Fruit fly (Drosophila melanogaster) whole organism, embryonic: ENCODE measurements around the gene CG3224.

ENCODE experiments used
- Awh ChIP-seq: fragments of 200-800 bp; sonication (Bioruptor generic); IDR thresholded peaks from 2 replicates; pipeline ENCODE4, ENCODE4 v1.3.6; 2022; ENCODE audit warnings: missing biosample characterization, missing genetic modification characterization
- B-H1 ChIP-seq: fragments of 200-800 bp; sonication (Bioruptor generic); IDR thresholded peaks from 3 replicates; pipeline ENCODE4 v1.3.6; 2022; ENCODE audit warnings: missing biosample characterization, missing genetic modification characterization
- Bteb2 ChIP-seq: fragments of 200-800 bp; sonication (Bioruptor generic); optimal IDR thresholded peaks from 2 replicates; lab custom pipeline; 2016; ENCODE audit warnings: missing biosample characterization, missing genetic modification characterization
- CG10209 ChIP-seq: fragments of 200-800 bp; sonication (Bioruptor generic); optimal IDR thresholded peaks from 3 replicates; lab custom pipeline; 2017; ENCODE audit warnings: missing biosample characterization, mild to moderate bottlenecking, missing genetic modification characterization, missing genetic modification reagents
- CG10979 ChIP-seq: fragments of 200-800 bp; sonication (Bioruptor generic); optimal IDR thresholded peaks from 2 replicates; lab custom pipeline; 2018; ENCODE audit warnings: missing biosample characterization, mild to moderate bottlenecking, missing genetic modification characterization, moderate library complexity
- CG11093 ChIP-seq: fragments of 200-800 bp; sonication (Bioruptor generic); IDR thresholded peaks from 3 replicates; pipeline ENCODE4 v1.3.6; 2022; ENCODE audit warnings: missing biosample characterization, missing genetic modification characterization
- CG11696 ChIP-seq: fragments of 200-800 bp; sonication (Bioruptor generic); IDR thresholded peaks from 2 replicates; pipeline ENCODE4 v1.3.6; 2022; ENCODE audit warnings: missing biosample characterization, missing genetic modification characterization
- CG13123 ChIP-seq: fragments of 200-800 bp; sonication (Bioruptor generic); optimal IDR thresholded peaks from 2 replicates; lab custom pipeline; 2016; ENCODE audit warnings: missing biosample characterization, missing genetic modification characterization
- CG15269 ChIP-seq: fragments of 200-800 bp; sonication (Bioruptor generic); optimal IDR thresholded peaks from 2 replicates; lab custom pipeline; 2018; ENCODE audit warnings: missing biosample characterization, mild to moderate bottlenecking, missing genetic modification characterization, moderate library complexity
- CG15514 ChIP-seq: fragments of 200-800 bp; sonication (Bioruptor generic); optimal IDR thresholded peaks from 3 replicates; lab custom pipeline; 2017; ENCODE audit warnings: missing biosample characterization, missing genetic modification characterization, mild to moderate bottlenecking, moderate library complexity, missing genetic modification reagents
- CG17186 ChIP-seq: fragments of 200-800 bp; sonication (Bioruptor generic); optimal IDR thresholded peaks from 3 replicates; lab custom pipeline; 2017; ENCODE audit warnings: missing biosample characterization, missing genetic modification reagents, missing genetic modification characterization
- CG3163 ChIP-seq: fragments of 200-800 bp; sonication (Bioruptor generic); optimal IDR thresholded peaks from 3 replicates; lab custom pipeline; 2016; ENCODE audit warnings: missing biosample characterization, missing genetic modification characterization
- CG32532 ChIP-seq: fragments of 200-800 bp; sonication (Bioruptor generic); IDR thresholded peaks from 2 replicates; pipeline ENCODE4 v1.3.6; 2022; ENCODE audit warnings: missing biosample characterization, missing genetic modification characterization
- CG3281 ChIP-seq: fragments of 200-800 bp; sonication (Bioruptor generic); optimal IDR thresholded peaks from 3 replicates; lab custom pipeline; 2017; ENCODE audit warnings: missing biosample characterization, mild to moderate bottlenecking, missing genetic modification characterization
- CG3407 ChIP-seq: fragments of 200-800 bp; sonication (Bioruptor generic); optimal IDR thresholded peaks from 2 replicates; lab custom pipeline; 2018; ENCODE audit warnings: missing biosample characterization, mild to moderate bottlenecking, missing genetic modification characterization
- CG4360 ChIP-seq: fragments of 200-800 bp; sonication (Bioruptor generic); IDR thresholded peaks from 2 replicates; pipeline ENCODE4 v1.3.6; 2022; ENCODE audit warnings: missing biosample characterization, missing genetic modification characterization
- CG4424 ChIP-seq: fragments of 200-800 bp; sonication (Bioruptor generic); optimal IDR thresholded peaks from 3 replicates; lab custom pipeline; 2016; ENCODE audit warnings: missing biosample characterization, missing genetic modification characterization
- CG7786 ChIP-seq: fragments of 200-800 bp; sonication (Bioruptor generic); optimal IDR thresholded peaks from 2 replicates; lab custom pipeline; 2016; ENCODE audit warnings: missing biosample characterization, missing genetic modification characterization
- CG7963 ChIP-seq: fragments of 200-800 bp; sonication (Bioruptor generic); IDR thresholded peaks from 3 replicates; pipeline ENCODE4 v1.3.6; 2022; ENCODE audit warnings: missing biosample characterization, missing genetic modification characterization; ENCODE audit not compliant: partially characterized antibody
- CG8281 ChIP-seq: fragments of 200-800 bp; sonication (Bioruptor generic); optimal IDR thresholded peaks from 2 replicates; lab custom pipeline; 2018; ENCODE audit warnings: missing biosample characterization, mild to moderate bottlenecking, missing genetic modification characterization, moderate library complexity
- Drgx ChIP-seq: fragments of 200-800 bp; sonication (Bioruptor generic); IDR thresholded peaks from 2 replicates; pipeline ENCODE4 v1.3.6; 2022; ENCODE audit warnings: missing biosample characterization, missing genetic modification characterization
- Eip74EF ChIP-seq, 2 experiments: fragments of 200-800 bp in 1 of 2; fragments of >200 bp in 1 of 2; sonication (Bioruptor generic) in 1 of 2; optimal IDR thresholded peaks; 2 replicates each; lab custom pipeline; 2017 to 2019; ENCODE audit warnings: missing biosample characterization in 2 of 2, missing genetic modification characterization in 2 of 2, mild to moderate bottlenecking in 1 of 2, moderate library complexity in 1 of 2
- Hey ChIP-seq: fragments of 200-800 bp; sonication (Bioruptor generic); optimal IDR thresholded peaks from 3 replicates; lab custom pipeline; 2018; ENCODE audit warnings: missing biosample characterization, mild to moderate bottlenecking, missing genetic modification characterization
- Hr78 ChIP-seq, 2 experiments: fragments of 200-800 bp in 1 of 2; fragments of >200 bp in 1 of 2; sonication (Bioruptor generic) in 1 of 2; optimal IDR thresholded peaks; 2 replicates each; lab custom pipeline; 2017 to 2019; ENCODE audit warnings: missing biosample characterization in 2 of 2, missing genetic modification characterization in 2 of 2, mild to moderate bottlenecking in 1 of 2, moderate library complexity in 1 of 2
- Hsf ChIP-seq: fragments of 200-800 bp; sonication (Bioruptor generic); optimal IDR thresholded peaks from 3 replicates; lab custom pipeline; 2016; ENCODE audit warnings: missing biosample characterization, missing genetic modification characterization
- Ptx1 ChIP-seq: fragments of 200-800 bp; sonication (Bioruptor generic); IDR thresholded peaks from 2 replicates; pipeline ENCODE4 v1.3.6; 2022; ENCODE audit warnings: missing biosample characterization, missing genetic modification characterization
- Rfx ChIP-seq: fragments of 200-800 bp; sonication (Bioruptor generic); IDR thresholded peaks from 2 replicates; pipeline ENCODE4 v1.3.6; 2022; ENCODE audit warnings: missing biosample characterization, missing genetic modification characterization
- Sox100B ChIP-seq: fragments of 200-800 bp; sonication (Bioruptor generic); optimal IDR thresholded peaks from 3 replicates; lab custom pipeline; 2018; ENCODE audit warnings: missing biosample characterization, mild to moderate bottlenecking, missing genetic modification characterization
- Xbp1 ChIP-seq: fragments of 200-800 bp; sonication (Bioruptor generic); optimal IDR thresholded peaks from 3 replicates; lab custom pipeline; 2016; ENCODE audit warnings: missing biosample characterization, mild to moderate bottlenecking, missing genetic modification characterization
- ab ChIP-seq: fragments of 200-800 bp; sonication (Bioruptor generic); optimal IDR thresholded peaks from 2 replicates; lab custom pipeline; 2016; ENCODE audit warnings: missing biosample characterization, missing genetic modification characterization
- chn ChIP-seq: fragments of 200-800 bp; sonication (Bioruptor generic); optimal IDR thresholded peaks from 2 replicates; lab custom pipeline; 2016; ENCODE audit warnings: missing biosample characterization, missing genetic modification characterization
- corto ChIP-seq: fragments of 200-800 bp; sonication (Bioruptor generic); optimal IDR thresholded peaks from 2 replicates; lab custom pipeline; 2016; ENCODE audit warnings: missing biosample characterization, mild to moderate bottlenecking, missing genetic modification characterization, moderate library complexity
- cwo ChIP-seq: fragments of 200-800 bp; sonication (Bioruptor generic); optimal IDR thresholded peaks from 3 replicates; lab custom pipeline; 2017; ENCODE audit warnings: missing biosample characterization, missing genetic modification characterization, mild to moderate bottlenecking, moderate library complexity, missing genetic modification reagents
- dm ChIP-seq: fragments of 200-800 bp; sonication (Bioruptor generic); optimal IDR thresholded peaks from 3 replicates; lab custom pipeline; 2016; ENCODE audit warnings: missing biosample characterization, missing genetic modification characterization
- gce ChIP-seq: fragments of 200-800 bp; sonication (Bioruptor generic); IDR thresholded peaks from 3 replicates; pipeline ENCODE4 v1.3.6; 2022; ENCODE audit warnings: missing biosample characterization, missing genetic modification characterization
- gcm2 ChIP-seq: fragments of 200-800 bp; sonication (Bioruptor generic); optimal IDR thresholded peaks from 2 replicates; lab custom pipeline; 2016; ENCODE audit warnings: missing biosample characterization, missing genetic modification characterization
- gsb ChIP-seq: fragments of 200-800 bp; sonication (Bioruptor generic); IDR thresholded peaks from 2 replicates; pipeline ENCODE4 v1.3.6; 2022; ENCODE audit warnings: missing biosample characterization, missing genetic modification characterization
- hbn ChIP-seq: fragments of 200-800 bp; sonication (Bioruptor generic); IDR thresholded peaks from 2 replicates; pipeline ENCODE4 v1.3.6; 2022; ENCODE audit warnings: missing biosample characterization, missing genetic modification characterization; ENCODE audit not compliant: partially characterized antibody
- ken ChIP-seq: fragments of 200-800 bp; sonication (Bioruptor generic); IDR thresholded peaks from 3 replicates; pipeline ENCODE4 v1.3.6; 2022; ENCODE audit warnings: missing biosample characterization, missing genetic modification characterization
- lab ChIP-seq: fragments of 200-800 bp; sonication (Bioruptor generic); optimal IDR thresholded peaks from 3 replicates; lab custom pipeline; 2017; ENCODE audit warnings: missing biosample characterization, missing genetic modification characterization, mild to moderate bottlenecking, moderate library complexity, missing genetic modification reagents
- nau ChIP-seq: fragments of 200-800 bp; sonication (Bioruptor generic); optimal IDR thresholded peaks from 3 replicates; lab custom pipeline; 2017; ENCODE audit warnings: missing biosample characterization, mild to moderate bottlenecking, missing genetic modification characterization, missing genetic modification reagents
- repo ChIP-seq: fragments of 200-800 bp; sonication (Bioruptor generic); optimal IDR thresholded peaks from 2 replicates; lab custom pipeline; 2016; ENCODE audit warnings: missing biosample characterization, missing genetic modification characterization
- salm ChIP-seq: fragments of 200-800 bp; sonication (Bioruptor generic); optimal IDR thresholded peaks from 2 replicates; lab custom pipeline; 2018; ENCODE audit warnings: missing biosample characterization, mild to moderate bottlenecking, missing genetic modification characterization
- scrt ChIP-seq: fragments of 200-800 bp; sonication (Bioruptor generic); optimal IDR thresholded peaks from 2 replicates; lab custom pipeline; 2018; ENCODE audit warnings: missing biosample characterization, mild to moderate bottlenecking, missing genetic modification characterization, moderate library complexity
- so ChIP-seq: fragments of 200-800 bp; sonication (Bioruptor generic); IDR thresholded peaks from 3 replicates; pipeline ENCODE4 v1.3.6; 2022; ENCODE audit warnings: missing biosample characterization, missing genetic modification characterization
- ssp ChIP-seq: fragments of 200-800 bp; sonication (Bioruptor generic); IDR thresholded peaks from 2 replicates; pipeline ENCODE4 v1.3.6; 2022; ENCODE audit warnings: missing biosample characterization, missing genetic modification characterization

The CG3224 gene

dm6 chrX:6638123-6638522 lies 23.1 kb downstream of the CG3224 start (continued):
- TF ChIP-seq cwo (peak; percentile 14), CG15269 (tag; lab: Kevin White, UChicago) (peak; percentile 32), CG7963 (GFP tag; lab: Robert Waterston, UW) (no peak), CG3163 (GFP tag; lab: Kevin White, UChicago) (no peak), CG7786 (GFP tag; lab: Kevin White, UChicago) (no peak), gcm2 (GFP tag; lab: Kevin White, UChicago) (no peak), lab (peak; percentile 56), CG11093 (GFP tag; lab: Robert Waterston, UW) (no peak), CG4424 (GFP tag; lab: Kevin White, UChicago) (no peak), gsb (GFP tag; lab: Robert Waterston, UW) (no peak), CG32532 (GFP tag; lab: Robert Waterston, UW) (no peak), Rfx (GFP tag; lab: Robert Waterston, UW) (no peak), dm (no peak), Ptx1 (GFP tag; lab: Robert Waterston, UW) (no peak), CG17186 (GFP tag; lab: Kevin White, UChicago) (no peak), Hr78 (GFP tag; optimal IDR thresholded peaks at IDR 0.05; lab: Kevin White, UChicago) (no peak), salm (no peak), ssp (GFP tag; lab: Robert Waterston, UW) (no peak), scrt (GFP tag; lab: Kevin White, UChicago) (no peak), Hsf (GFP tag; lab: Kevin White, UChicago) (no peak), Xbp1 (GFP tag; lab: Kevin White, UChicago) (no peak), hbn (GFP tag; lab: Robert Waterston, UW) (no peak), Sox100B (GFP tag; lab: Kevin White, UChicago) (peak; percentile 39), CG10979 (no peak), gce (0 out of 3 replicates have a peak, but pooled peaks have one; percentile 6), Drgx (GFP tag; lab: Robert Waterston, UW) (no peak), Bteb2 (GFP tag; lab: Kevin White, UChicago) (no peak), B-H1 (no peak; the same call in 2 of the 3 replicates), CG11696 (GFP tag; lab: Robert Waterston, UW) (no peak), chn (GFP tag; lab: Kevin White, UChicago) (no peak), Awh (0 out of 2 replicates have a peak, but pooled peaks have one; percentile 41), CG3407 (GFP tag; lab: Kevin White, UChicago) (peak; percentile 15), CG15514 (GFP tag; lab: Kevin White, UChicago) (peak; percentile 42), Eip74EF (GFP tag; optimal IDR thresholded peaks at IDR 0.05; lab: Kevin White, UChicago) (no peak), nau (GFP tag; lab: Kevin White, UChicago) (peak; percentile 42), CG3281 (GFP tag; lab: Kevin White, UChicago) (no peak), ab (no peak), Hey (tag; lab: Kevin White, UChicago) (no peak), CG13123 (GFP tag; lab: Kevin White, UChicago) (no peak), corto (GFP tag; lab: Kevin White, UChicago) (no peak), ken (no peak), CG10209 (GFP tag; lab: Kevin White, UChicago) (no peak), so (GFP tag; lab: Robert Waterston, UW) (peak; percentile 27; the same call in 1 of the 3 replicates), CG4360 (GFP tag; lab: Robert Waterston, UW) (no peak), repo (GFP tag; lab: Kevin White, UChicago) (no peak), CG8281 (no peak)
